Worm (Caenorhabditis elegans) whole organism, L2 larva: ENCODE data around the gene cyp-33C4.

Experiments used
- C34F6.9 ChIP-seq: fragments of 150-350 bp; optimal IDR thresholded peaks from 2 replicates; lab custom pipeline; 2014; ENCODE audit warnings: missing biosample characterization, missing genetic modification characterization
- F13H6.1 ChIP-seq: sonication (generic microtip); optimal IDR thresholded peaks from 2 replicates; lab custom pipeline; 2016; ENCODE audit warnings: missing genetic modification characterization, missing compliant biosample characterization
- R02D3.7 ChIP-seq: fragments of 150-350 bp; optimal IDR thresholded peaks from 2 replicates; lab custom pipeline; 2014; ENCODE audit warnings: missing biosample characterization, missing genetic modification characterization
- ZK546.5 ChIP-seq: sonication (generic microtip); optimal IDR thresholded peaks from 2 replicates; lab custom pipeline; 2017; ENCODE audit warnings: missing biosample characterization, missing genetic modification characterization
- blmp-1 ChIP-seq: sonication (generic microtip); optimal IDR thresholded peaks from 2 replicates; lab custom pipeline; 2017; ENCODE audit warnings: missing genetic modification characterization, mild to moderate bottlenecking, missing compliant biosample characterization, antibody characterized with exemption, moderate library complexity; ENCODE audit not compliant: insufficient read depth
- ceh-16 ChIP-seq: fragments of 150-350 bp; optimal IDR thresholded peaks from 2 replicates; lab custom pipeline; 2014; ENCODE audit warnings: missing biosample characterization, missing genetic modification characterization
- ceh-82 ChIP-seq: fragments of 150-350 bp; optimal IDR thresholded peaks from 2 replicates; lab custom pipeline; 2014; ENCODE audit warnings: missing biosample characterization, missing genetic modification characterization
- crh-2 ChIP-seq: sonication (generic microtip); optimal IDR thresholded peaks from 2 replicates; lab custom pipeline; 2017; ENCODE audit warnings: missing biosample characterization, missing genetic modification characterization
- egl-27 ChIP-seq: sonication (generic microtip); optimal IDR thresholded peaks from 3 replicates; lab custom pipeline; 2017; ENCODE audit warnings: missing biosample characterization, missing genetic modification reagents, missing genetic modification characterization
- elt-1 ChIP-seq: fragments of 150-350 bp; optimal IDR thresholded peaks from 2 replicates; lab custom pipeline; 2014; ENCODE audit warnings: missing biosample characterization, missing genetic modification characterization
- elt-3 ChIP-seq: sonication (generic microtip); optimal IDR thresholded peaks from 2 replicates; lab custom pipeline; 2017; ENCODE audit warnings: missing biosample characterization, missing genetic modification characterization
- fos-1 ChIP-seq: fragments of 150-350 bp; optimal IDR thresholded peaks from 2 replicates; lab custom pipeline; 2014; ENCODE audit warnings: missing biosample characterization, missing genetic modification characterization
- gmeb-1 ChIP-seq: fragments of 150-350 bp; optimal IDR thresholded peaks from 2 replicates; lab custom pipeline; 2014; ENCODE audit warnings: missing biosample characterization, missing genetic modification characterization
- lin-11 ChIP-seq: fragments of 150-350 bp; sonication (generic microtip); optimal IDR thresholded peaks from 2 replicates; lab custom pipeline; 2014; ENCODE audit warnings: missing biosample characterization, missing genetic modification characterization, inconsistent platforms, mixed read lengths
- lin-13 ChIP-seq: fragments of 150-350 bp; optimal IDR thresholded peaks from 2 replicates; lab custom pipeline; 2014; ENCODE audit warnings: missing biosample characterization, missing genetic modification reagents, missing genetic modification characterization
- lin-39 ChIP-seq: fragments of 150-350 bp; optimal IDR thresholded peaks from 2 replicates; lab custom pipeline; 2014; ENCODE audit warnings: missing biosample characterization, missing genetic modification reagents, missing genetic modification characterization
- lsy-2 ChIP-seq, 2 experiments: fragments of 150-350 bp in 1 of 2; sonication (generic microtip) in 1 of 2; optimal IDR thresholded peaks; 2 replicates each; lab custom pipeline; 2014 to 2017; ENCODE audit warnings: missing biosample characterization in 2 of 2, missing genetic modification characterization in 2 of 2
- mab-5 ChIP-seq: fragments of 150-350 bp; optimal IDR thresholded peaks from 2 replicates; lab custom pipeline; 2014; ENCODE audit warnings: missing biosample characterization, missing genetic modification characterization
- nhr-10 ChIP-seq: sonication (generic microtip); optimal IDR thresholded peaks from 2 replicates; lab custom pipeline; 2017; ENCODE audit warnings: missing biosample characterization, missing genetic modification characterization
- nhr-11 ChIP-seq: fragments of 150-350 bp; optimal IDR thresholded peaks from 2 replicates; lab custom pipeline; 2014; ENCODE audit warnings: missing biosample characterization, missing genetic modification characterization
- nhr-129 ChIP-seq: fragments of 150-350 bp; optimal IDR thresholded peaks from 2 replicates; lab custom pipeline; 2014; ENCODE audit warnings: missing biosample characterization, missing genetic modification characterization
- nhr-21 ChIP-seq: fragments of 150-350 bp; optimal IDR thresholded peaks from 2 replicates; lab custom pipeline; 2014; ENCODE audit warnings: missing biosample characterization, missing genetic modification characterization
- nhr-237 ChIP-seq: fragments of 150-350 bp; optimal IDR thresholded peaks from 2 replicates; lab custom pipeline; 2014; ENCODE audit warnings: missing biosample characterization, missing genetic modification characterization
- nhr-25 ChIP-seq: fragments of 150-350 bp; sonication (generic microtip); optimal IDR thresholded peaks from 3 replicates; lab custom pipeline; 2014; ENCODE audit warnings: missing biosample characterization, missing genetic modification characterization
- nhr-77 ChIP-seq: fragments of 150-350 bp; optimal IDR thresholded peaks from 2 replicates; lab custom pipeline; 2014; ENCODE audit warnings: missing biosample characterization, missing genetic modification characterization
- peb-1 ChIP-seq: fragments of 150-350 bp; optimal IDR thresholded peaks from 2 replicates; lab custom pipeline; 2014; ENCODE audit warnings: missing biosample characterization, missing genetic modification characterization
- sem-4 ChIP-seq: fragments of 150-350 bp; optimal IDR thresholded peaks from 2 replicates; lab custom pipeline; 2014; ENCODE audit warnings: missing biosample characterization, missing genetic modification reagents, missing genetic modification characterization
- sma-9 ChIP-seq, 2 experiments: fragments of 150-350 bp in 1 of 2; sonication (generic microtip) in 1 of 2; optimal IDR thresholded peaks; 2 replicates each; lab custom pipeline; 2014 to 2016; ENCODE audit warnings: missing genetic modification characterization in 2 of 2, mild to moderate bottlenecking in 1 of 2, missing biosample characterization in 1 of 2, missing compliant biosample characterization in 1 of 2, missing genetic modification reagents in 1 of 2, moderate library complexity in 1 of 2
- unc-39 ChIP-seq: fragments of 150-350 bp; optimal IDR thresholded peaks from 2 replicates; lab custom pipeline; 2014; ENCODE audit warnings: missing biosample characterization, missing genetic modification characterization
- unc-62 ChIP-seq: fragments of 150-350 bp; optimal IDR thresholded peaks from 2 replicates; lab custom pipeline; 2014; ENCODE audit warnings: missing biosample characterization, missing genetic modification reagents, missing genetic modification characterization
- zag-1 ChIP-seq: fragments of 150-350 bp; optimal IDR thresholded peaks from 2 replicates; lab custom pipeline; 2014; ENCODE audit warnings: missing biosample characterization, missing genetic modification characterization
- ztf-1 ChIP-seq: fragments of 200-800 bp; sonication (Bioruptor generic); conservative IDR thresholded peaks from 2 replicates; pipeline ENCODE4 v1.3.6; 2022; ENCODE audit warnings: missing genetic modification characterization, missing compliant biosample characterization
- ztf-11 ChIP-seq: sonication (generic microtip); optimal IDR thresholded peaks from 2 replicates; lab custom pipeline; 2017; ENCODE audit warnings: missing biosample characterization, missing genetic modification characterization
- ztf-4 ChIP-seq: fragments of 150-350 bp; optimal IDR thresholded peaks from 2 replicates; lab custom pipeline; 2014; ENCODE audit warnings: missing biosample characterization, missing genetic modification characterization

The cyp-33C4 gene

ce11 chrV:2215352-2215751, 20.6 kb upstream of the cyp-33C4 start, which contains the start of gene nstp-8:
Gene nstp-8, plus strand, starts transcription at chrV:2215652.
- TF ChIP-seq ceh-16 (tag; lab: Kevin White, UChicago) (no peak), nhr-10 (tag; lab: Kevin White, UChicago) (no peak), unc-62 (no peak), lin-13 (no peak), nhr-77 (tag; lab: Kevin White, UChicago) (no peak), elt-1 (tag; lab: Kevin White, UChicago) (no peak), egl-27 (tag; lab: Kevin White, UChicago) (no peak), ztf-1 (GFP tag; lab: Robert Waterston, UW) (no peak), peb-1 (no peak), unc-39 (tag; lab: Kevin White, UChicago) (no peak), elt-3 (tag; lab: Kevin White, UChicago) (no peak), nhr-11 (no peak)

ce11 chrV:2216927-2217326, 19.0 kb upstream of the cyp-33C4 start:
- TF ChIP-seq ceh-82 (no peak), zag-1 (no peak), lin-39 (no peak), ceh-16 (tag; lab: Kevin White, UChicago) (no peak), fos-1 (no peak), nhr-11 (no peak), elt-3 (tag; lab: Kevin White, UChicago) (no peak)
- TF ChIP-seq, all 48 proteins: peak for 0

ce11 chrV:2218803-2219202, 17.1 kb upstream of the cyp-33C4 start, which contains the start of gene nhr-56:
Gene nhr-56, plus strand, starts transcription at chrV:2219004.
- TF ChIP-seq nhr-25 (tag; lab: Kevin White, UChicago): peak; percentile 31
- peak; percentile 59 for TF ChIP-seq crh-2 (tag; lab: Kevin White, UChicago)
- no peak for TF ChIP-seq ztf-11 (tag; lab: Kevin White, UChicago)
- TF ChIP-seq lsy-2 (tag; optimal IDR thresholded peaks at IDR 0.05; lab: Kevin White, UChicago): peak in 1 of 2 experiments; percentile 47
- TF ChIP-seq mab-5 (tag; lab: Kevin White, UChicago): no peak
- no peak for TF ChIP-seq peb-1
- peak; percentile 67 for TF ChIP-seq gmeb-1
- peak; percentile 26 for TF ChIP-seq C34F6.9 (tag; lab: Kevin White, UChicago)
- peak; percentile 25 for TF ChIP-seq F13H6.1
- TF ChIP-seq ztf-4: no peak
- peak; percentile 79 for TF ChIP-seq sma-9 (GFP tag; optimal IDR thresholded peaks at IDR 0.05; lab: Kevin White, UChicago)
- no peak for TF ChIP-seq sma-9 (tag; optimal IDR thresholded peaks at IDR 0.05; lab: Kevin White, UChicago)
- peak; percentile 63 for TF ChIP-seq nhr-129 (tag; lab: Kevin White, UChicago)
- peak; percentile 71 for TF ChIP-seq fos-1

- no peak for TF ChIP-seq F13H6.1
- TF ChIP-seq R02D3.7: no peak
- TF ChIP-seq nhr-237 (tag; lab: Kevin White, UChicago): no peak
- TF ChIP-seq lin-13: no peak
- no peak for TF ChIP-seq ZK546.5
- TF ChIP-seq sma-9 (GFP tag; optimal IDR thresholded peaks at IDR 0.05; lab: Kevin White, UChicago): no peak
- TF ChIP-seq sma-9 (tag; optimal IDR thresholded peaks at IDR 0.05; lab: Kevin White, UChicago): no peak
- TF ChIP-seq unc-62: no peak
- no peak for TF ChIP-seq mab-5 (tag; lab: Kevin White, UChicago)
- TF ChIP-seq elt-3 (tag; lab: Kevin White, UChicago): no peak
- no peak for TF ChIP-seq nhr-11
Observed at ce11 chrV:2221764-2222163, 14.2 kb upstream of the cyp-33C4 start, which contains the start of gene nhr-128. Gene nhr-128, plus strand, starts transcription at chrV:2222064.

ce11 chrV:2225130-2225529, 10.8 kb upstream of the cyp-33C4 start, which contains the start of gene nhr-103:
Gene nhr-103, plus strand, starts transcription at chrV:2225430.
- TF ChIP-seq sem-4 (tag; lab: Kevin White, UChicago) (no peak), ztf-4 (no peak), nhr-25 (tag; lab: Kevin White, UChicago) (no peak), C34F6.9 (tag; lab: Kevin White, UChicago) (no peak), elt-1 (tag; lab: Kevin White, UChicago) (no peak), lsy-2 (tag; optimal IDR thresholded peaks at IDR 0.05; lab: Kevin White, UChicago) (no peak), unc-62 (no peak), lin-39 (no peak), nhr-21 (no peak), nhr-11 (no peak), R02D3.7 (no peak), lin-13 (no peak)

ce11 chrV:2226903-2227302, 9.0 kb upstream of the cyp-33C4 start, which contains the start of gene nhr-18:
Gene nhr-18, plus strand, starts transcription at chrV:2227203.
- no peak for TF ChIP-seq lin-11 (tag; lab: Kevin White, UChicago)
- TF ChIP-seq blmp-1 (tag; lab: Kevin White, UChicago): no peak
- no peak for TF ChIP-seq fos-1
- TF ChIP-seq crh-2 (tag; lab: Kevin White, UChicago): no peak
- TF ChIP-seq ceh-82: no peak
- TF ChIP-seq nhr-21: no peak
- no peak for TF ChIP-seq nhr-10 (tag; lab: Kevin White, UChicago)
